Worm (Caenorhabditis elegans) whole organism, L4 larva: ENCODE results near the gene C28C12.12.

Source experiments
- R02D3.7 ChIP-seq: fragments of 150-350 bp; sonication (generic microtip); optimal IDR thresholded peaks from 3 replicates; lab custom pipeline; 2014; ENCODE audit warnings: missing biosample characterization, missing genetic modification characterization
- egl-27 ChIP-seq: sonication (generic microtip); optimal IDR thresholded peaks from 3 replicates; lab custom pipeline; 2017; ENCODE audit warnings: missing biosample characterization, missing genetic modification reagents, missing genetic modification characterization
- jun-1 ChIP-seq: fragments of 150-350 bp; optimal IDR thresholded peaks from 2 replicates; lab custom pipeline; 2014; ENCODE audit warnings: missing biosample characterization, missing genetic modification reagents, missing genetic modification characterization
- mep-1 ChIP-seq: fragments of 150-350 bp; sonication (generic microtip); optimal IDR thresholded peaks from 3 replicates; lab custom pipeline; 2014; ENCODE audit warnings: missing biosample characterization, missing genetic modification characterization
- nhr-76 ChIP-seq: fragments of 150-350 bp; optimal IDR thresholded peaks from 2 replicates; lab custom pipeline; 2014; ENCODE audit warnings: missing biosample characterization, missing genetic modification characterization
- pha-4 ChIP-seq, 2 experiments: fragments of 150-350 bp in 1 of 2; fragments of 200-800 bp in 1 of 2; sonication (Bioruptor generic) in 1 of 2; IDR thresholded peaks in 1 of 2; optimal IDR thresholded peaks in 1 of 2; 2 replicates each; pipeline versions ENCODE4 v1.3.6 to Lab custom; 2014 to 2022; ENCODE audit warnings: missing genetic modification characterization in 2 of 2, missing genetic modification reagents in 2 of 2, missing biosample characterization in 1 of 2, missing compliant biosample characterization in 1 of 2
- skn-1 ChIP-seq: fragments of 150-350 bp; optimal IDR thresholded peaks from 2 replicates; lab custom pipeline; 2014; ENCODE audit warnings: missing biosample characterization, missing genetic modification characterization
- snpc-4 ChIP-seq: fragments of 150-350 bp; optimal IDR thresholded peaks from 2 replicates; lab custom pipeline; 2014; ENCODE audit warnings: missing biosample characterization, missing genetic modification characterization
- unc-62 ChIP-seq, 3 experiments: fragments of 150-350 bp in 1 of 3; sonication (generic microtip); optimal IDR thresholded peaks in 2 of 3; peaks in 1 of 3; 1 replicate in 1 of 3; 2 replicates in 2 of 3; lab custom pipeline; 2014 to 2017; ENCODE audit warnings: missing biosample characterization in 3 of 3, missing genetic modification characterization in 3 of 3, missing genetic modification reagents in 3 of 3, missing genotype in 1 of 3
- zag-1 ChIP-seq: fragments of 150-350 bp; optimal IDR thresholded peaks from 2 replicates; lab custom pipeline; 2014; ENCODE audit warnings: missing biosample characterization, missing genetic modification characterization
- ztf-7 ChIP-seq: fragments of 150-350 bp; optimal IDR thresholded peaks from 2 replicates; lab custom pipeline; 2014; ENCODE audit warnings: missing biosample characterization, missing genetic modification characterization

- TF ChIP-seq R02D3.7 (tag; lab: Kevin White, UChicago) (no peak), skn-1 (no peak), jun-1 (tag; lab: Kevin White, UChicago) (no peak), pha-4 (GFP tag; IDR thresholded peaks at IDR 0.05; lab: Robert Waterston, UW) (no peak), pha-4 (tag; optimal IDR thresholded peaks at IDR 0.05; lab: Kevin White, UChicago) (no peak), ztf-7 (tag; lab: Kevin White, UChicago) (no peak), unc-62 (GFP tag; optimal IDR thresholded peaks at IDR 0.05 in 1 of 2; lab: Kevin White, UChicago) (peak in 1 of 2 experiments; percentile 54), unc-62 (tag; optimal IDR thresholded peaks at IDR 0.05; lab: Kevin White, UChicago) (no peak), snpc-4 (no peak), nhr-76 (tag; lab: Kevin White, UChicago) (no peak), egl-27 (no peak), zag-1 (no peak), mep-1 (tag; lab: Kevin White, UChicago) (no peak)
Observed at ce11 chrIV:8462376-8462775, 33.8 kb downstream of the C28C12.12 start.
